Worm (Caenorhabditis elegans): ENCODE data around the gene nhr-193.
A peak's percentile ranks its signal among the peaks of the same experiment; 100 is the strongest.

Gene nhr-193

DNA sequence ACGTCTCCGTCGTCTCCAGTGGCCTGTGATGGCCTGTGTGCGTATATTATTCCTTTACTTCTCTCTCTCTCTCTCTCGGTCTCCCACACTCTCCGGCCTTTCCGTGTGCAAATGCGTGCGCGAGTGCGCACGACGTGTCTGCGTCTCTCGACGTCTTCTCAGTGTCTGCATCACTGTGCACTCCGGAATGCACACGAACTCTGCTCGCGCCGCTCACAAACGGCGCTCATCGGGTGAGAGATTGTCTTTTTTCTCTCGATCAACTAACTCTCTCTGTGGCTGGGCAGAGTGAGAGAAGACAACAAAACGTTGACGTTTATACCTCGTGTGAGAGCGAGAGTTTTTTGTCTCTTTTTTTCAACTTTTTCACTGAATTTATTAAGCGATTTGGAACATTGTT is 13.8 kb downstream of the nhr-193 start (continued):
- TF ChIP-seq snpc-4 (tag; optimal IDR thresholded peaks at IDR 0.05) (no peak), mdt-29 (GFP tag; IDR thresholded peaks at IDR 0.05) (no peak), dpl-1 (GFP tag; optimal IDR thresholded peaks at IDR 0.05) (peak; percentile 47), nhr-48 (tag; optimal IDR thresholded peaks at IDR 0.05) (peak; percentile 92), lim-7 (GFP tag; IDR thresholded peaks at IDR 0.05) (no peak), Y105C5A.15 (GFP tag; IDR thresholded peaks at IDR 0.05) (no peak), ctbp-1 (GFP tag; IDR thresholded peaks at IDR 0.05) (peak; percentile 92), nhr-11 (tag; optimal IDR thresholded peaks at IDR 0.05) (peak; percentile 68), zfp-2 (tag; optimal IDR thresholded peaks at IDR 0.05) (peak; percentile 8), madf-5 (GFP tag; IDR thresholded peaks at IDR 0.05) (no peak), skn-1 (tag; optimal IDR thresholded peaks at IDR 0.05) (no peak), lir-3 (tag; optimal IDR thresholded peaks at IDR 0.05) (no peak), zip-2 (tag; optimal IDR thresholded peaks at IDR 0.05) (no peak), duxl-1 (tag; optimal IDR thresholded peaks at IDR 0.05; ENCODE audit: poor library complexity) (peak; percentile 81), nhr-41 (GFP tag; IDR thresholded peaks at IDR 0.05) (no peak), daf-8 (GFP tag; IDR thresholded peaks at IDR 0.05) (no peak), egl-27 (tag; optimal IDR thresholded peaks at IDR 0.05) (no peak), aha-1 (tag) (peak; percentile 99), jun-1 (tag; optimal IDR thresholded peaks at IDR 0.05) (peak; percentile 80), set-16 (GFP tag; IDR thresholded peaks at IDR 0.05) (peak; percentile 92), lin-29 (GFP tag; IDR thresholded peaks at IDR 0.05) (0 out of 2 replicates have a peak, but pooled peaks have one; percentile 45), T26A8.4 (GFP tag; IDR thresholded peaks at IDR 0.05) (peak; percentile 72; the same call in 1 of the 2 replicates), zag-1 (tag; optimal IDR thresholded peaks at IDR 0.05) (no peak), mdl-1 (tag; optimal IDR thresholded peaks at IDR 0.05) (peak; percentile 85 to 96), F10B5.3 (tag; optimal IDR thresholded peaks at IDR 0.05) (peak; percentile 14), rbr-2 (tag; optimal IDR thresholded peaks at IDR 0.05) (peak; percentile 90), tag-97 (GFP tag; IDR thresholded peaks at IDR 0.05) (no peak), F44E2.7 (GFP tag; IDR thresholded peaks at IDR 0.05) (no peak), gei-8 (GFP tag; optimal IDR thresholded peaks at IDR 0.05) (peak; percentile 48), fos-1 (tag; optimal IDR thresholded peaks at IDR 0.05) (no peak), unc-130 (GFP tag; optimal IDR thresholded peaks at IDR 0.05) (peak; percentile 32), ZK337.2 (GFP tag; IDR thresholded peaks at IDR 0.05) (no peak), vab-7 (GFP tag; IDR thresholded peaks at IDR 0.05) (peak; percentile 70), R02D3.7 (tag; optimal IDR thresholded peaks at IDR 0.05) (no peak), ztf-7 (tag; optimal IDR thresholded peaks at IDR 0.05) (peak; percentile 55), spr-1 (tag; optimal IDR thresholded peaks at IDR 0.05) (peak; percentile 74), unc-62 (GFP tag; optimal IDR thresholded peaks at IDR 0.05 in 1 of 2) (peak in 1 of 2 experiments; percentile 97), unc-62 (tag; optimal IDR thresholded peaks at IDR 0.05) (no peak), hlh-11 (tag; optimal IDR thresholded peaks at IDR 0.05) (peak; percentile 97), ZK546.5 (tag; optimal IDR thresholded peaks at IDR 0.05) (no peak), dmd-8 (GFP tag; IDR thresholded peaks at IDR 0.05) (0 out of 2 replicates have a peak, but pooled peaks have one; percentile 54), nhr-25 (tag; optimal IDR thresholded peaks at IDR 0.05; ENCODE audit: borderline replicate concordance, insufficient read depth) (peak; percentile 50), zfp-3 (GFP tag; conservative IDR thresholded peaks at IDR 0.05) (no peak; the same call in 1 of the 2 replicates), dmd-6 (GFP tag; IDR thresholded peaks at IDR 0.05) (peak; percentile 96), saeg-2 (GFP tag; IDR thresholded peaks at IDR 0.05) (peak; percentile 83; the same call in 1 of the 2 replicates), php-3 (GFP tag; IDR thresholded peaks at IDR 0.05) (peak; percentile 89), pha-4 (GFP tag; IDR thresholded peaks at IDR 0.05) (peak; percentile 80), pha-4 (tag; optimal IDR thresholded peaks at IDR 0.05) (no peak), ceh-44 (GFP tag; IDR thresholded peaks at IDR 0.05) (no peak), dve-1 (tag; optimal IDR thresholded peaks at IDR 0.05; ENCODE audit: insufficient read depth) (peak; percentile 96), nhr-102 (tag; optimal IDR thresholded peaks at IDR 0.05) (peak; percentile 75), T20F7.1 (GFP tag; optimal IDR thresholded peaks at IDR 0.05) (no peak), ama-1 (optimal IDR thresholded peaks at IDR 0.05) (no peak)

Data from whole organism, L4 larva.